Worm (Caenorhabditis elegans): Measurements from ENCODE around the gene Y47D7A.6.

ce11 chrV:4382298-4382697, 35.7 kb downstream of the Y47D7A.6 start, which contains the start of gene F13A2.1:
- no peak for TF ChIP-seq F13C5.2 (tag; optimal IDR thresholded peaks at IDR 0.05)
- TF ChIP-seq hnd-1 (tag; optimal IDR thresholded peaks at IDR 0.05) = no peak
- no peak for TF ChIP-seq ama-1 (optimal IDR thresholded peaks at IDR 0.05)
- TF ChIP-seq tra-4 (tag; optimal IDR thresholded peaks at IDR 0.05) = no peak
- no peak for TF ChIP-seq B0310.2 (tag; optimal IDR thresholded peaks at IDR 0.05)
- TF ChIP-seq flt-1 (GFP tag; IDR thresholded peaks at IDR 0.05) = no peak
- no peak for TF ChIP-seq hmg-4 (GFP tag; optimal IDR thresholded peaks at IDR 0.05)
- TF ChIP-seq ceh-36 (tag; optimal IDR thresholded peaks at IDR 0.05) = no peak
- TF ChIP-seq pes-1 (GFP tag; IDR thresholded peaks at IDR 0.05) = no peak
- TF ChIP-seq hmbx-1 (tag; optimal IDR thresholded peaks at IDR 0.05) = no peak

Measured in whole organism, early embryonic.